Worm (Caenorhabditis elegans) whole organism, late embryonic: ENCODE measurements around the gene pde-12.
A peak's percentile ranks its signal among the peaks of the same experiment; 100 is the strongest.

Experiments
- K09A11.1 ChIP-seq: sonication (generic microtip); optimal IDR thresholded peaks from 2 replicates; lab custom pipeline; 2017; ENCODE audit warnings: antibody characterized with exemption, mild to moderate bottlenecking, missing genetic modification characterization, missing compliant biosample characterization; ENCODE audit not compliant: insufficient read depth
- T23F11.4 ChIP-seq: fragments of 200-800 bp; sonication (Bioruptor generic); optimal IDR thresholded peaks from 2 replicates; lab custom pipeline; 2018; ENCODE audit warnings: mild to moderate bottlenecking, missing genetic modification characterization, missing compliant biosample characterization
- Y22D7AL.16 ChIP-seq: sonication (generic microtip); optimal IDR thresholded peaks from 2 replicates; lab custom pipeline; 2016; ENCODE audit warnings: missing genetic modification characterization, missing compliant biosample characterization
- ahr-1 ChIP-seq: sonication (generic microtip); optimal IDR thresholded peaks from 2 replicates; lab custom pipeline; 2016; ENCODE audit warnings: missing genetic modification characterization, missing compliant biosample characterization
- ama-1 ChIP-seq: fragments of 150-350 bp; optimal IDR thresholded peaks from 2 replicates; lab custom pipeline; 2014
- ceh-14 ChIP-seq: sonication (generic microtip); optimal IDR thresholded peaks from 2 replicates; lab custom pipeline; 2016; ENCODE audit warnings: missing genotype, missing genetic modification characterization, missing compliant biosample characterization
- ceh-18 ChIP-seq: sonication (generic microtip); optimal IDR thresholded peaks from 2 replicates; lab custom pipeline; 2016; ENCODE audit warnings: missing genetic modification characterization, missing compliant biosample characterization
- ceh-2 ChIP-seq: sonication (generic microtip); optimal IDR thresholded peaks from 2 replicates; lab custom pipeline; 2016; ENCODE audit warnings: missing genotype, missing genetic modification characterization, missing compliant biosample characterization
- ceh-22 ChIP-seq: sonication (generic microtip); optimal IDR thresholded peaks from 2 replicates; lab custom pipeline; 2017; ENCODE audit warnings: missing biosample characterization, missing genetic modification characterization
- ceh-30 ChIP-seq: fragments of 150-350 bp; optimal IDR thresholded peaks from 2 replicates; lab custom pipeline; 2014; ENCODE audit warnings: missing biosample characterization, missing genetic modification characterization
- ceh-31 ChIP-seq: sonication (generic microtip); optimal IDR thresholded peaks from 2 replicates; lab custom pipeline; 2016; ENCODE audit warnings: missing genetic modification characterization, missing compliant biosample characterization
- ceh-34 ChIP-seq: sonication (generic microtip); optimal IDR thresholded peaks from 2 replicates; lab custom pipeline; 2016; ENCODE audit warnings: mild to moderate bottlenecking, missing genetic modification characterization, missing compliant biosample characterization
- che-1 ChIP-seq: sonication (generic microtip); optimal IDR thresholded peaks from 2 replicates; lab custom pipeline; 2016; ENCODE audit warnings: mild to moderate bottlenecking, missing genetic modification characterization, missing compliant biosample characterization
- elt-2 ChIP-seq: sonication (generic microtip); optimal IDR thresholded peaks from 2 replicates; lab custom pipeline; 2016; ENCODE audit warnings: missing genetic modification reagents, missing genetic modification characterization, missing compliant biosample characterization
- elt-4 ChIP-seq: sonication (generic microtip); optimal IDR thresholded peaks from 2 replicates; lab custom pipeline; 2016; ENCODE audit warnings: missing genetic modification characterization, missing compliant biosample characterization
- fkh-10 ChIP-seq: fragments of 150-350 bp; optimal IDR thresholded peaks from 2 replicates; lab custom pipeline; 2014; ENCODE audit warnings: missing biosample characterization, missing genetic modification reagents, missing genetic modification characterization
- hlh-13 ChIP-seq: fragments of 200-800 bp; sonication (Bioruptor generic); optimal IDR thresholded peaks from 2 replicates; lab custom pipeline; 2018; ENCODE audit warnings: mild to moderate bottlenecking, missing genetic modification characterization, missing compliant biosample characterization
- hlh-15 ChIP-seq: sonication (generic microtip); optimal IDR thresholded peaks from 2 replicates; lab custom pipeline; 2016; ENCODE audit warnings: missing genetic modification characterization, missing compliant biosample characterization
- hlh-30 ChIP-seq: sonication (generic microtip); optimal IDR thresholded peaks from 2 replicates; lab custom pipeline; 2017; ENCODE audit warnings: antibody characterized with exemption, missing genetic modification characterization, missing compliant biosample characterization; ENCODE audit not compliant: insufficient read depth
- hlh-6 ChIP-seq: sonication (generic microtip); optimal IDR thresholded peaks from 2 replicates; lab custom pipeline; 2016; ENCODE audit warnings: missing genotype, missing genetic modification characterization, missing compliant biosample characterization
- lin-11 ChIP-seq: fragments of 200-800 bp; sonication (Bioruptor generic); optimal IDR thresholded peaks from 2 replicates; lab custom pipeline; 2018; ENCODE audit warnings: mild to moderate bottlenecking, missing genetic modification characterization, missing compliant biosample characterization
- madf-2 ChIP-seq: sonication (generic microtip); optimal IDR thresholded peaks from 2 replicates; lab custom pipeline; 2017; ENCODE audit warnings: missing genetic modification characterization, missing compliant biosample characterization
- nhr-11 ChIP-seq: fragments of 150-350 bp; optimal IDR thresholded peaks from 2 replicates; lab custom pipeline; 2014; ENCODE audit warnings: missing biosample characterization, missing genetic modification characterization
- nhr-232 ChIP-seq: sonication (generic microtip); optimal IDR thresholded peaks from 2 replicates; lab custom pipeline; 2016; ENCODE audit warnings: missing genetic modification characterization, missing compliant biosample characterization
- npax-4 ChIP-seq: sonication (generic microtip); optimal IDR thresholded peaks from 2 replicates; lab custom pipeline; 2016; ENCODE audit warnings: missing genetic modification characterization, missing compliant biosample characterization
- pag-3 ChIP-seq: sonication (generic microtip); optimal IDR thresholded peaks from 2 replicates; lab custom pipeline; 2016; ENCODE audit warnings: missing compliant biosample characterization, missing genetic modification characterization, borderline replicate concordance
- pat-9 ChIP-seq: fragments of 200-800 bp; sonication (Bioruptor generic); optimal IDR thresholded peaks from 2 replicates; lab custom pipeline; 2018; ENCODE audit warnings: mild to moderate bottlenecking, missing genetic modification characterization, moderate library complexity, missing compliant biosample characterization
- pha-2 ChIP-seq: sonication (generic microtip); optimal IDR thresholded peaks from 2 replicates; lab custom pipeline; 2017; ENCODE audit warnings: mild to moderate bottlenecking, missing genetic modification characterization, missing compliant biosample characterization
- pha-4 ChIP-seq: fragments of 150-350 bp; optimal IDR thresholded peaks from 2 replicates; lab custom pipeline; 2018; ENCODE audit warnings: missing biosample characterization, missing genetic modification reagents, missing genetic modification characterization
- pqm-1 ChIP-seq: sonication (generic microtip); optimal IDR thresholded peaks from 2 replicates; lab custom pipeline; 2016; ENCODE audit warnings: missing genetic modification characterization, missing compliant biosample characterization
- pros-1 ChIP-seq: fragments of 150-350 bp; optimal IDR thresholded peaks from 2 replicates; lab custom pipeline; 2014; ENCODE audit warnings: missing biosample characterization, missing genetic modification reagents, missing genetic modification characterization
- ref-2 ChIP-seq: sonication (generic microtip); optimal IDR thresholded peaks from 2 replicates; lab custom pipeline; 2016; ENCODE audit warnings: missing genetic modification characterization, missing compliant biosample characterization
- sox-2 ChIP-seq: fragments of 200-800 bp; sonication (Bioruptor generic); IDR thresholded peaks from 2 replicates; pipeline ENCODE4 v1.3.6; 2022; ENCODE audit warnings: missing genetic modification reagents, missing genetic modification characterization, missing compliant biosample characterization
- sox-4 ChIP-seq: sonication (generic microtip); optimal IDR thresholded peaks from 2 replicates; lab custom pipeline; 2017; ENCODE audit warnings: mild to moderate bottlenecking, missing genetic modification characterization, inconsistent platforms, missing compliant biosample characterization
- syd-9 ChIP-seq: sonication (generic microtip); optimal IDR thresholded peaks from 2 replicates; lab custom pipeline; 2016; ENCODE audit warnings: mild to moderate bottlenecking, missing genetic modification characterization, moderate library complexity, missing compliant biosample characterization
- tbx-2 ChIP-seq: sonication (generic microtip); optimal IDR thresholded peaks from 2 replicates; lab custom pipeline; 2016; ENCODE audit warnings: missing genetic modification characterization, missing compliant biosample characterization
- ttx-3 ChIP-seq: sonication (generic microtip); optimal IDR thresholded peaks from 2 replicates; lab custom pipeline; 2016; ENCODE audit warnings: missing genetic modification reagents, missing genetic modification characterization, missing compliant biosample characterization
- unc-3 ChIP-seq, 2 experiments: fragments of 200-800 bp in 1 of 2; sonication (Bioruptor generic) in 1 of 2; sonication (generic microtip) in 1 of 2; conservative IDR thresholded peaks in 1 of 2; optimal IDR thresholded peaks in 1 of 2; 2 replicates each; pipeline versions ENCODE4 v1.3.6 to Lab custom; 2016 to 2022; ENCODE audit warnings: missing compliant biosample characterization in 2 of 2, missing genetic modification characterization in 2 of 2, missing genetic modification reagents in 1 of 2
- unc-55 ChIP-seq: sonication (generic microtip); optimal IDR thresholded peaks from 2 replicates; lab custom pipeline; 2017; ENCODE audit warnings: missing biosample characterization, missing genetic modification reagents, missing genetic modification characterization
- unc-86 ChIP-seq: sonication (generic microtip); optimal IDR thresholded peaks from 2 replicates; lab custom pipeline; 2016; ENCODE audit warnings: missing genetic modification characterization, missing compliant biosample characterization
- zip-5 ChIP-seq: sonication (generic microtip); optimal IDR thresholded peaks from 2 replicates; lab custom pipeline; 2016; ENCODE audit warnings: missing genetic modification characterization, missing compliant biosample characterization
- ztf-16 ChIP-seq: sonication (generic microtip); optimal IDR thresholded peaks from 2 replicates; lab custom pipeline; 2017; ENCODE audit warnings: missing genetic modification characterization, missing compliant biosample characterization

Gene pde-12

ce11 chrIII:10816045-10816444 lies 28.8 kb downstream of the pde-12 start:
- peak; percentile 89 for TF ChIP-seq ceh-18 (tag; lab: Kevin White, UChicago)
- TF ChIP-seq nhr-11: no peak
- TF ChIP-seq tbx-2: no peak
- TF ChIP-seq pros-1 (tag; lab: Kevin White, UChicago): no peak
- peak; percentile 2 for TF ChIP-seq unc-55

- TF ChIP-seq sox-2 (GFP tag; lab: Robert Waterston, UW): no peak
- TF ChIP-seq hlh-13 (GFP tag; lab: Kevin White, UChicago): no peak
- no peak for TF ChIP-seq nhr-232 (tag; lab: Kevin White, UChicago)
- no peak for TF ChIP-seq ceh-34
- TF ChIP-seq T23F11.4 (GFP tag; lab: Kevin White, UChicago): no peak
- no peak for TF ChIP-seq tbx-2
- no peak for TF ChIP-seq elt-2 (tag; lab: Kevin White, UChicago)
- no peak for TF ChIP-seq hlh-6
- no peak for TF ChIP-seq madf-2 (tag; lab: Kevin White, UChicago)
- no peak for TF ChIP-seq zip-5 (tag; lab: Kevin White, UChicago)
- TF ChIP-seq fkh-10: no peak
- TF ChIP-seq unc-86 (tag; lab: Kevin White, UChicago): no peak
Measured at ce11 chrIII:10815199-10815598, 29.6 kb downstream of the pde-12 start.

- TF ChIP-seq ceh-2: no peak
- TF ChIP-seq ttx-3: no peak
Measured at ce11 chrIII:10813886-10814285, 30.9 kb downstream of the pde-12 start.

ce11 chrIII:10812798-10813295 lies 32.0 kb downstream of the pde-12 start:
- TF ChIP-seq ahr-1 (tag; lab: Kevin White, UChicago): no peak
- TF ChIP-seq pat-9: no peak
- no peak for TF ChIP-seq K09A11.1 (tag; lab: Kevin White, UChicago)
- TF ChIP-seq syd-9 (tag; lab: Kevin White, UChicago): no peak
- no peak for TF ChIP-seq ceh-30
- no peak for TF ChIP-seq ceh-31 (tag; lab: Kevin White, UChicago)
- no peak for TF ChIP-seq pros-1 (tag; lab: Kevin White, UChicago)
- no peak for TF ChIP-seq ama-1
- no peak for TF ChIP-seq che-1 (tag; lab: Kevin White, UChicago)
- TF ChIP-seq npax-4 (tag; lab: Kevin White, UChicago): no peak
- TF ChIP-seq ceh-18 (tag; lab: Kevin White, UChicago): no peak
- TF ChIP-seq ttx-3: no peak
- no peak for TF ChIP-seq pag-3
- no peak for TF ChIP-seq hlh-13 (GFP tag; lab: Kevin White, UChicago)
- no peak for TF ChIP-seq ztf-16 (tag; lab: Kevin White, UChicago)

ce11 chrIII:10810837-10811814 lies 33.7 kb downstream of the pde-12 start:
- TF ChIP-seq elt-2 (tag; lab: Kevin White, UChicago) (peak; percentile 18), nhr-232 (tag; lab: Kevin White, UChicago) (no peak), hlh-30 (tag; lab: Kevin White, UChicago) (no peak), elt-4 (no peak), ceh-2 (peak; percentile 82), tbx-2 (peak; percentile 85), che-1 (tag; lab: Kevin White, UChicago) (no peak), ref-2 (tag; lab: Kevin White, UChicago) (peak; percentile 83), pha-2 (tag; lab: Kevin White, UChicago) (no peak), lin-11 (tag; lab: Kevin White, UChicago) (no peak), pag-3 (peak; percentile 47), ceh-14 (tag; lab: Kevin White, UChicago) (peak; percentile 88), unc-3 (GFP tag; conservative IDR thresholded peaks at IDR 0.05; lab: Robert Waterston, UW) (no peak), unc-3 (tag; optimal IDR thresholded peaks at IDR 0.05; lab: Kevin White, UChicago) (peak; percentile 40), ahr-1 (tag; lab: Kevin White, UChicago) (peak; percentile 69), Y22D7AL.16 (tag; lab: Kevin White, UChicago) (no peak), ceh-22 (tag; lab: Kevin White, UChicago) (no peak), sox-4 (no peak), hlh-13 (GFP tag; lab: Kevin White, UChicago) (no peak), pha-4 (tag; lab: Kevin White, UChicago) (no peak), sox-2 (GFP tag; lab: Robert Waterston, UW) (no peak), pat-9 (no peak), fkh-10 (no peak), hlh-15 (tag; lab: Kevin White, UChicago) (no peak), pqm-1 (tag; lab: Kevin White, UChicago) (no peak)
